Worm (Caenorhabditis elegans): Measurements from ENCODE around the gene cit-1.1.

- TF ChIP-seq lsy-2 (tag; optimal IDR thresholded peaks at IDR 0.05), result no peak
- TF ChIP-seq ces-1 (GFP tag; optimal IDR thresholded peaks at IDR 0.05), result no peak
- TF ChIP-seq elt-1 (tag; optimal IDR thresholded peaks at IDR 0.05; ENCODE audit: borderline replicate concordance, insufficient read depth), result no peak
Observed at ce11 chrIII:8042775-8043174, 33.2 kb upstream of the cit-1.1 start, which contains the start of gene K12H4.6.

All from whole organism, mixed stage, embryonic.